Fruit fly (Drosophila melanogaster) whole organism, embryonic: ENCODE data around the gene CG4957.

Experiments
- Antp ChIP-seq: fragments of 200-800 bp; sonication (Bioruptor generic); optimal IDR thresholded peaks from 3 replicates; lab custom pipeline; 2016; ENCODE audit warnings: missing biosample characterization, missing genetic modification characterization
- Blimp-1 ChIP-seq: fragments of 200-800 bp; sonication (Bioruptor generic); optimal IDR thresholded peaks from 3 replicates; lab custom pipeline; 2018; ENCODE audit warnings: missing biosample characterization, missing genetic modification characterization, mild to moderate bottlenecking, moderate library complexity, missing genetic modification reagents
- CG10209 ChIP-seq: fragments of 200-800 bp; sonication (Bioruptor generic); optimal IDR thresholded peaks from 3 replicates; lab custom pipeline; 2017; ENCODE audit warnings: missing biosample characterization, mild to moderate bottlenecking, missing genetic modification characterization, missing genetic modification reagents
- CG13123 ChIP-seq: fragments of 200-800 bp; sonication (Bioruptor generic); optimal IDR thresholded peaks from 2 replicates; lab custom pipeline; 2016; ENCODE audit warnings: missing biosample characterization, missing genetic modification characterization
- CG15601 ChIP-seq: fragments of 200-800 bp; sonication (Bioruptor generic); optimal IDR thresholded peaks from 3 replicates; lab custom pipeline; 2019; ENCODE audit warnings: missing biosample characterization, mild to moderate bottlenecking, missing genetic modification characterization, moderate library complexity
- CG1602 ChIP-seq: fragments of 200-800 bp; sonication (Bioruptor generic); optimal IDR thresholded peaks from 3 replicates; lab custom pipeline; 2016; ENCODE audit warnings: missing biosample characterization, missing genetic modification characterization
- CG18619 ChIP-seq: fragments of 200-800 bp; sonication (Bioruptor generic); optimal IDR thresholded peaks from 3 replicates; lab custom pipeline; 2017; ENCODE audit warnings: missing biosample characterization, mild to moderate bottlenecking, missing genetic modification characterization
- CG30020 ChIP-seq: fragments of 200-800 bp; optimal IDR thresholded peaks from 2 replicates; lab custom pipeline; 2019; ENCODE audit warnings: missing biosample characterization, mild to moderate bottlenecking, missing genetic modification characterization, moderate library complexity
- CG31365 ChIP-seq: fragments of 200-800 bp; sonication (Bioruptor generic); optimal IDR thresholded peaks from 2 replicates; lab custom pipeline; 2018; ENCODE audit warnings: missing biosample characterization, mild to moderate bottlenecking, missing genetic modification characterization
- CG33213 ChIP-seq: fragments of 200-800 bp; sonication (Bioruptor generic); optimal IDR thresholded peaks from 3 replicates; lab custom pipeline; 2016; ENCODE audit warnings: missing biosample characterization, missing genetic modification characterization
- CG33557 ChIP-seq: fragments of 200-800 bp; sonication (Bioruptor generic); optimal IDR thresholded peaks from 2 replicates; lab custom pipeline; 2019; ENCODE audit warnings: missing biosample characterization, mild to moderate bottlenecking, missing genetic modification characterization, moderate library complexity
- CG42726 ChIP-seq: fragments of 200-800 bp; sonication (Bioruptor generic); IDR thresholded peaks from 2 replicates; pipeline ENCODE4 v1.3.6; 2022; ENCODE audit warnings: missing biosample characterization, missing genetic modification characterization; ENCODE audit not compliant: partially characterized antibody
- CG43689 ChIP-seq: fragments of 200-800 bp; sonication (Bioruptor generic); IDR thresholded peaks from 2 replicates; pipeline ENCODE4 v1.3.6; 2022; ENCODE audit warnings: missing biosample characterization, missing genetic modification characterization
- CG4730 ChIP-seq: fragments of 200-800 bp; sonication (Bioruptor generic); IDR thresholded peaks from 2 replicates; pipeline ENCODE4 v1.3.6; 2022; ENCODE audit warnings: missing biosample characterization, missing genetic modification characterization
- CG4820 ChIP-seq: fragments of 200-800 bp; sonication (Bioruptor generic); optimal IDR thresholded peaks from 3 replicates; lab custom pipeline; 2016; ENCODE audit warnings: missing biosample characterization, missing genetic modification characterization
- CG8089 ChIP-seq: fragments of 200-800 bp; sonication (Bioruptor generic); optimal IDR thresholded peaks from 3 replicates; lab custom pipeline; 2016; ENCODE audit warnings: missing biosample characterization, missing genetic modification characterization
- Camta ChIP-seq: fragments of 200-800 bp; sonication (Bioruptor generic); optimal IDR thresholded peaks from 2 replicates; lab custom pipeline; 2016; ENCODE audit warnings: missing biosample characterization, missing genetic modification characterization
- Dad ChIP-seq: fragments of 200-800 bp; sonication (Bioruptor generic); optimal IDR thresholded peaks from 3 replicates; lab custom pipeline; 2016; ENCODE audit warnings: missing biosample characterization, missing genetic modification characterization
- Deaf1 ChIP-seq: fragments of 200-800 bp; optimal IDR thresholded peaks from 3 replicates; lab custom pipeline; 2019; ENCODE audit warnings: missing biosample characterization, mild to moderate bottlenecking, missing genetic modification characterization, moderate library complexity
- Dip2 ChIP-seq: fragments of 200-800 bp; sonication (Bioruptor generic); IDR thresholded peaks from 2 replicates; pipeline ENCODE4 v1.3.6; 2022; ENCODE audit warnings: missing biosample characterization, missing genetic modification characterization
- HLH4C ChIP-seq: fragments of 200-800 bp; sonication (Bioruptor generic); IDR thresholded peaks from 3 replicates; pipeline ENCODE4 v1.3.6; 2022; ENCODE audit warnings: missing biosample characterization, missing genetic modification characterization; ENCODE audit not compliant: partially characterized antibody
- MTF-1 ChIP-seq: fragments of 200-800 bp; sonication (Bioruptor generic); optimal IDR thresholded peaks from 2 replicates; lab custom pipeline; 2018; ENCODE audit warnings: missing biosample characterization, mild to moderate bottlenecking, missing genetic modification characterization, borderline replicate concordance
- Med ChIP-seq: fragments of 200-800 bp; sonication (Bioruptor generic); peaks from one replicate; lab custom pipeline; 2016; ENCODE audit warnings: missing biosample characterization, missing genetic modification characterization, mild to moderate bottlenecking, inconsistent platforms, moderate library complexity
- NFAT ChIP-seq: fragments of 200-800 bp; sonication (Bioruptor generic); IDR thresholded peaks from 2 replicates; pipeline ENCODE4 v1.3.6; 2022; ENCODE audit warnings: missing biosample characterization, missing genetic modification characterization
- Neu2 ChIP-seq: fragments of 200-800 bp; sonication (Bioruptor generic); optimal IDR thresholded peaks from 3 replicates; lab custom pipeline; 2016; ENCODE audit warnings: missing biosample characterization, missing genetic modification characterization, borderline replicate concordance
- PHDP ChIP-seq: fragments of 200-800 bp; sonication (Bioruptor generic); optimal IDR thresholded peaks from 3 replicates; lab custom pipeline; 2018; ENCODE audit warnings: missing biosample characterization, mild to moderate bottlenecking, missing genetic modification characterization, moderate library complexity
- bab2 ChIP-seq: fragments of 200-800 bp; sonication (Bioruptor generic); optimal IDR thresholded peaks from 2 replicates; lab custom pipeline; 2016; ENCODE audit warnings: missing biosample characterization, missing genetic modification characterization
- cad ChIP-seq: fragments of >200 bp; optimal IDR thresholded peaks from 2 replicates; lab custom pipeline; 2017; ENCODE audit warnings: missing biosample characterization, missing genetic modification characterization
- ci ChIP-seq: fragments of 200-800 bp; sonication (Bioruptor generic); IDR thresholded peaks from 3 replicates; pipeline ENCODE4 v1.3.6; 2022; ENCODE audit warnings: missing biosample characterization, missing genetic modification characterization
- croc ChIP-seq: fragments of 200-800 bp; sonication (Bioruptor generic); conservative IDR thresholded peaks from 3 replicates; pipeline ENCODE4 v1.3.6; 2022; ENCODE audit warnings: missing biosample characterization, missing genetic modification characterization
- cwo ChIP-seq: fragments of 200-800 bp; sonication (Bioruptor generic); optimal IDR thresholded peaks from 3 replicates; lab custom pipeline; 2017; ENCODE audit warnings: missing biosample characterization, missing genetic modification characterization, mild to moderate bottlenecking, moderate library complexity, missing genetic modification reagents
- dmrt11E ChIP-seq: fragments of 200-800 bp; sonication (Bioruptor generic); optimal IDR thresholded peaks from 3 replicates; lab custom pipeline; 2018; ENCODE audit warnings: missing biosample characterization, mild to moderate bottlenecking, missing genetic modification characterization, moderate library complexity
- gcm ChIP-seq: fragments of 200-800 bp; sonication (Bioruptor generic); optimal IDR thresholded peaks from 2 replicates; lab custom pipeline; 2019; ENCODE audit warnings: missing biosample characterization, mild to moderate bottlenecking, missing genetic modification characterization, moderate library complexity
- gt ChIP-seq: fragments of 200-800 bp; sonication (Bioruptor generic); IDR thresholded peaks from 2 replicates; pipeline ENCODE4 v1.3.6; 2022; ENCODE audit warnings: missing biosample characterization, missing genetic modification characterization
- hbn ChIP-seq: fragments of 200-800 bp; sonication (Bioruptor generic); IDR thresholded peaks from 2 replicates; pipeline ENCODE4 v1.3.6; 2022; ENCODE audit warnings: missing biosample characterization, missing genetic modification characterization; ENCODE audit not compliant: partially characterized antibody
- inv ChIP-seq: fragments of 200-800 bp; sonication (Bioruptor generic); IDR thresholded peaks from 2 replicates; pipeline ENCODE4 v1.3.6; 2022; ENCODE audit warnings: missing biosample characterization, missing genetic modification characterization; ENCODE audit not compliant: partially characterized antibody
- ken ChIP-seq: fragments of 200-800 bp; sonication (Bioruptor generic); IDR thresholded peaks from 3 replicates; pipeline ENCODE4 v1.3.6; 2022; ENCODE audit warnings: missing biosample characterization, missing genetic modification characterization
- lov ChIP-seq, 2 experiments: fragments of 200-800 bp in 1 of 2; fragments of >200 bp in 1 of 2; sonication (Bioruptor generic) in 1 of 2; IDR thresholded peaks in 1 of 2; optimal IDR thresholded peaks in 1 of 2; 2 replicates in 1 of 2; 3 replicates in 1 of 2; pipeline versions ENCODE4 v1.3.6 to Lab custom; 2017 to 2022; ENCODE audit warnings: missing biosample characterization in 1 of 2, missing genetic modification characterization in 1 of 2
- mld ChIP-seq: fragments of 200-800 bp; sonication (Bioruptor generic); IDR thresholded peaks from 3 replicates; pipeline ENCODE4 v1.3.6; 2022; ENCODE audit warnings: missing biosample characterization, missing genetic modification characterization; ENCODE audit not compliant: partially characterized antibody
- nmo ChIP-seq: fragments of 200-800 bp; sonication (Bioruptor generic); optimal IDR thresholded peaks from 2 replicates; lab custom pipeline; 2018; ENCODE audit warnings: missing biosample characterization, mild to moderate bottlenecking, missing genetic modification characterization, moderate library complexity
- pb ChIP-seq: fragments of 200-800 bp; sonication (Bioruptor generic); optimal IDR thresholded peaks from 3 replicates; lab custom pipeline; 2016; ENCODE audit warnings: missing biosample characterization, missing genetic modification characterization
- ranshi ChIP-seq: fragments of 200-800 bp; sonication (Bioruptor generic); IDR thresholded peaks from 2 replicates; pipeline ENCODE4 v1.3.6; 2022; ENCODE audit warnings: missing biosample characterization, missing genetic modification characterization
- repo ChIP-seq: fragments of 200-800 bp; sonication (Bioruptor generic); optimal IDR thresholded peaks from 2 replicates; lab custom pipeline; 2016; ENCODE audit warnings: missing biosample characterization, missing genetic modification characterization
- row ChIP-seq: fragments of 200-800 bp; sonication (Bioruptor generic); IDR thresholded peaks from 3 replicates; pipeline ENCODE4 v1.3.6; 2022; ENCODE audit warnings: missing biosample characterization, missing genetic modification characterization
- sens ChIP-seq: fragments of 200-800 bp; sonication (Bioruptor generic); peaks from one replicate; lab custom pipeline; 2016; ENCODE audit warnings: missing biosample characterization, missing genetic modification characterization
- shn ChIP-seq: fragments of 200-800 bp; sonication (Bioruptor generic); optimal IDR thresholded peaks from 3 replicates; lab custom pipeline; 2016; ENCODE audit warnings: missing biosample characterization, missing genetic modification characterization
- slp2 ChIP-seq: fragments of 200-800 bp; sonication (Bioruptor generic); optimal IDR thresholded peaks from 2 replicates; lab custom pipeline; 2016; ENCODE audit warnings: missing biosample characterization, missing genetic modification characterization
- tgo ChIP-seq: fragments of 200-800 bp; sonication (Bioruptor generic); IDR thresholded peaks from 3 replicates; pipeline ENCODE4 v1.3.6; 2022; ENCODE audit warnings: missing biosample characterization, missing genetic modification characterization
- toy ChIP-seq: fragments of 200-800 bp; sonication (Bioruptor generic); IDR thresholded peaks from 2 replicates; pipeline ENCODE4 v1.3.6; 2022; ENCODE audit warnings: missing biosample characterization, missing genetic modification characterization
- unpg ChIP-seq: fragments of 200-800 bp; sonication (Bioruptor generic); optimal IDR thresholded peaks from 3 replicates; lab custom pipeline; 2018; ENCODE audit warnings: missing biosample characterization, mild to moderate bottlenecking, missing genetic modification characterization, moderate library complexity
- yki ChIP-seq: fragments of >200 bp; optimal IDR thresholded peaks from 3 replicates; lab custom pipeline; 2018
- z ChIP-seq: fragments of 200-800 bp; sonication (Bioruptor generic); IDR thresholded peaks from 3 replicates; pipeline ENCODE4 v1.3.6; 2022; ENCODE audit warnings: missing biosample characterization, missing genetic modification characterization

CG4957 gene

DNA sequence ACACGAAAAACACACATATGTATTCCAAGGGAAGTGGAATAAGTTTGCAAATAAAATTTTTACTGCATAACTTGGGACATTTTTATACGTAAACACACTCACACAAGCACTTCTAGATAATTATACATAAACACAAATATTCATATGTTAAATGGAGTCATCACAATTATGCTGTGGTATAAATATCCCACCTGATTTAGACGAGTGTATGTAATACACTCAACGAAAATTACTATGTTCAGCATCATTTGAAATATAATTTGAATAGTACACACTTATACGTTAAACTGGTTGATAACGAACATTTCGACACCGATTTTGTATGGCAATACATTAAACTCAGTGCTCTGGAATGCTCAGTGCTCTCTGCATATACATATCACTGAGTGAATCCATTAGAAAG, 37.6 kb upstream of the CG4957 start (continued):
- no peak for TF ChIP-seq ci (GFP tag; lab: Robert Waterston, UW)
- no peak for TF ChIP-seq ranshi (GFP tag; lab: Robert Waterston, UW)
- TF ChIP-seq gt (GFP tag; lab: Robert Waterston, UW), result no peak
- no peak for TF ChIP-seq Neu2
- TF ChIP-seq PHDP (tag; lab: Kevin White, UChicago), result peak; percentile 47
- no peak for TF ChIP-seq lov (optimal IDR thresholded peaks at IDR 0.05; lab: Kevin White, UChicago)
- TF ChIP-seq lov (GFP tag; IDR thresholded peaks at IDR 0.05; lab: Robert Waterston, UW), result no peak
- no peak for TF ChIP-seq Deaf1 (tag; lab: Kevin White, UChicago)
- no peak for TF ChIP-seq Antp (GFP tag; lab: Kevin White, UChicago)
- no peak for TF ChIP-seq bab2 (GFP tag; lab: Kevin White, UChicago)
- no peak for TF ChIP-seq CG43689
- TF ChIP-seq inv (GFP tag; lab: Robert Waterston, UW), result no peak
- TF ChIP-seq CG1602 (GFP tag; lab: Kevin White, UChicago), result no peak
- TF ChIP-seq CG18619 (GFP tag; lab: Kevin White, UChicago), result no peak
- peak; percentile 82 for TF ChIP-seq sens (GFP tag; lab: Kevin White, UChicago)
- no peak for TF ChIP-seq CG42726 (GFP tag; lab: Robert Waterston, UW)
- no peak for TF ChIP-seq CG33557
- TF ChIP-seq cwo, result no peak
- no peak for TF ChIP-seq HLH4C
- TF ChIP-seq NFAT, result no peak
- peak; percentile 22 for TF ChIP-seq unpg (GFP tag; lab: Kevin White, UChicago)
- no peak for TF ChIP-seq CG13123 (GFP tag; lab: Kevin White, UChicago)
- no peak for TF ChIP-seq CG4730 (GFP tag; lab: Robert Waterston, UW)
- TF ChIP-seq CG30020, result no peak
- peak; percentile 27 for TF ChIP-seq Camta (GFP tag; lab: Kevin White, UChicago)
- TF ChIP-seq pb (GFP tag; lab: Kevin White, UChicago), result no peak
- no peak for TF ChIP-seq row (GFP tag; lab: Robert Waterston, UW)
- peak; percentile 40 for TF ChIP-seq shn (GFP tag; lab: Kevin White, UChicago)
- no peak for TF ChIP-seq croc (GFP tag; lab: Robert Waterston, UW)
- no peak for TF ChIP-seq toy
- no peak for TF ChIP-seq cad
- no peak for TF ChIP-seq MTF-1 (GFP tag; lab: Kevin White, UChicago)
- no peak for TF ChIP-seq gcm (GFP tag; lab: Kevin White, UChicago)
- no peak for TF ChIP-seq CG15601 (tag; lab: Kevin White, UChicago)
- TF ChIP-seq Med (GFP tag; lab: Kevin White, UChicago), result peak; percentile 81
- peak; percentile 95 for TF ChIP-seq CG8089 (GFP tag; lab: Kevin White, UChicago)
- no peak for TF ChIP-seq CG31365 (tag; lab: Kevin White, UChicago)
- no peak for TF ChIP-seq CG33213
- no peak for TF ChIP-seq slp2
- TF ChIP-seq CG10209, result no peak
- TF ChIP-seq repo, result no peak
- TF ChIP-seq Blimp-1 (GFP tag; lab: Kevin White, UChicago), result no peak
- no peak for TF ChIP-seq nmo (GFP tag; lab: Kevin White, UChicago)
- TF ChIP-seq dmrt11E (tag; lab: Kevin White, UChicago), result peak; percentile 14
- TF ChIP-seq z (GFP tag; lab: Robert Waterston, UW), result no peak
- no peak for TF ChIP-seq tgo (GFP tag; lab: Robert Waterston, UW)
- no peak for TF ChIP-seq mld (GFP tag; lab: Robert Waterston, UW)
- TF ChIP-seq ken, result no peak
- TF ChIP-seq yki (lab: Kevin White, UChicago), result no peak
- no peak for TF ChIP-seq Dad
- TF ChIP-seq CG4820, result no peak
- no peak for TF ChIP-seq hbn (GFP tag; lab: Robert Waterston, UW)
- no peak for TF ChIP-seq Dip2 (GFP tag; lab: Robert Waterston, UW)
